Worm (Caenorhabditis elegans): Measurements from ENCODE around the gene B0491.6.

Gene B0491.6

ce11 chrII:11345570-11346029 lies 2.5 kb downstream of the B0491.6 start, which contains the start of gene nduf-11 (continued):
- TF ChIP-seq fkh-6 (tag; optimal IDR thresholded peaks at IDR 0.05) (no peak), ceh-2 (tag; optimal IDR thresholded peaks at IDR 0.05) (no peak), mec-3 (tag; optimal IDR thresholded peaks at IDR 0.05; ENCODE audit: borderline replicate concordance) (no peak), tbx-7 (tag; optimal IDR thresholded peaks at IDR 0.05) (no peak), unc-3 (GFP tag; conservative IDR thresholded peaks at IDR 0.05) (no peak), unc-3 (tag; optimal IDR thresholded peaks at IDR 0.05) (peak; percentile 48), pha-4 (tag; optimal IDR thresholded peaks at IDR 0.05) (no peak), syd-9 (tag; optimal IDR thresholded peaks at IDR 0.05) (no peak), hlh-8 (tag; optimal IDR thresholded peaks at IDR 0.05) (no peak), nhr-11 (tag; optimal IDR thresholded peaks at IDR 0.05) (no peak), ceh-31 (tag; optimal IDR thresholded peaks at IDR 0.05) (peak; percentile 59), nhr-232 (tag; optimal IDR thresholded peaks at IDR 0.05) (peak; percentile 1), nfya-1 (tag; optimal IDR thresholded peaks at IDR 0.05) (peak; percentile 60), ceh-45 (GFP tag; IDR thresholded peaks at IDR 0.05) (no peak), pqm-1 (tag; optimal IDR thresholded peaks at IDR 0.05) (no peak), lim-6 (tag; optimal IDR thresholded peaks at IDR 0.05) (no peak), unc-86 (tag; optimal IDR thresholded peaks at IDR 0.05) (peak; percentile 58), tbx-2 (tag; optimal IDR thresholded peaks at IDR 0.05) (peak; percentile 59), unc-42 (tag; optimal IDR thresholded peaks at IDR 0.05) (peak; percentile 37), sox-2 (GFP tag; IDR thresholded peaks at IDR 0.05) (no peak), ztf-16 (tag; optimal IDR thresholded peaks at IDR 0.05) (no peak), npax-4 (tag; optimal IDR thresholded peaks at IDR 0.05) (no peak), elt-2 (tag; optimal IDR thresholded peaks at IDR 0.05) (peak; percentile 73), ceh-14 (tag; optimal IDR thresholded peaks at IDR 0.05) (peak; percentile 58), ama-1 (optimal IDR thresholded peaks at IDR 0.05) (no peak), unc-55 (GFP tag; optimal IDR thresholded peaks at IDR 0.05) (no peak), ceh-24 (tag; optimal IDR thresholded peaks at IDR 0.05) (no peak), lin-11 (tag; optimal IDR thresholded peaks at IDR 0.05) (peak; percentile 29)

ce11 chrII:11344554-11344953 lies 3.6 kb downstream of the B0491.6 start:
- no peak for TF ChIP-seq ahr-1 (tag; optimal IDR thresholded peaks at IDR 0.05)
- TF ChIP-seq pag-3 (tag; optimal IDR thresholded peaks at IDR 0.05; ENCODE audit: borderline replicate concordance) = no peak
- TF ChIP-seq elt-2 (tag; optimal IDR thresholded peaks at IDR 0.05) = no peak
- no peak for TF ChIP-seq pha-2 (tag; optimal IDR thresholded peaks at IDR 0.05)
- TF ChIP-seq hlh-8 (tag; optimal IDR thresholded peaks at IDR 0.05) = no peak
- no peak for TF ChIP-seq unc-86 (tag; optimal IDR thresholded peaks at IDR 0.05)
- TF ChIP-seq che-1 (tag; optimal IDR thresholded peaks at IDR 0.05) = no peak
- no peak for TF ChIP-seq tbx-2 (tag; optimal IDR thresholded peaks at IDR 0.05)
- TF ChIP-seq unc-42 (tag; optimal IDR thresholded peaks at IDR 0.05) = no peak
- no peak for TF ChIP-seq sdc-2 (tag; optimal IDR thresholded peaks at IDR 0.05)
- no peak for TF ChIP-seq syd-9 (tag; optimal IDR thresholded peaks at IDR 0.05)
- TF ChIP-seq pqm-1 (tag; optimal IDR thresholded peaks at IDR 0.05) = no peak
- TF ChIP-seq hlh-15 (tag; optimal IDR thresholded peaks at IDR 0.05) = no peak
- TF ChIP-seq ceh-48 (tag; optimal IDR thresholded peaks at IDR 0.05) = no peak
- TF ChIP-seq zip-5 (tag; optimal IDR thresholded peaks at IDR 0.05) = no peak
- no peak for TF ChIP-seq tbx-7 (tag; optimal IDR thresholded peaks at IDR 0.05)
- no peak for TF ChIP-seq fax-1 (tag; optimal IDR thresholded peaks at IDR 0.05)
- TF ChIP-seq T23F11.4 (GFP tag; optimal IDR thresholded peaks at IDR 0.05) = no peak

- peak; percentile 2 for TF ChIP-seq ceh-48 (tag; optimal IDR thresholded peaks at IDR 0.05)
- TF ChIP-seq pqm-1 (tag; optimal IDR thresholded peaks at IDR 0.05) = no peak
Measured at ce11 chrII:11343300-11343869, 4.8 kb downstream of the B0491.6 start, which contains the start of gene lgc-20. Gene lgc-20, minus strand, starts transcription at chrII:11343610.

ce11 chrII:11339507-11339906 lies 8.6 kb downstream of the B0491.6 start, which contains the start of gene rmd-3:
Gene rmd-3, minus strand, starts transcription at chrII:11339607.
- TF ChIP-seq elt-2 (tag; optimal IDR thresholded peaks at IDR 0.05) (no peak), gmeb-2 (tag; optimal IDR thresholded peaks at IDR 0.05) (no peak), ets-4 (tag; optimal IDR thresholded peaks at IDR 0.05) (no peak), ceh-45 (GFP tag; IDR thresholded peaks at IDR 0.05) (no peak), ceh-30 (tag; optimal IDR thresholded peaks at IDR 0.05) (no peak), fax-1 (tag; optimal IDR thresholded peaks at IDR 0.05) (no peak), pat-9 (tag; optimal IDR thresholded peaks at IDR 0.05) (no peak), elt-4 (tag; optimal IDR thresholded peaks at IDR 0.05) (no peak), ceh-9 (tag; optimal IDR thresholded peaks at IDR 0.05) (no peak), npax-4 (tag; optimal IDR thresholded peaks at IDR 0.05) (no peak), zip-5 (tag; optimal IDR thresholded peaks at IDR 0.05) (no peak), ref-2 (tag; optimal IDR thresholded peaks at IDR 0.05) (no peak), K02D7.2 (tag; optimal IDR thresholded peaks at IDR 0.05) (no peak), nhr-232 (tag; optimal IDR thresholded peaks at IDR 0.05) (no peak), sox-4 (tag; optimal IDR thresholded peaks at IDR 0.05) (no peak), syd-9 (tag; optimal IDR thresholded peaks at IDR 0.05) (no peak), nfya-1 (tag; optimal IDR thresholded peaks at IDR 0.05) (no peak), pag-3 (tag; optimal IDR thresholded peaks at IDR 0.05; ENCODE audit: borderline replicate concordance) (no peak)
